Worm (Caenorhabditis elegans): ENCODE measurements around the gene Y43F8B.25.

DNA sequence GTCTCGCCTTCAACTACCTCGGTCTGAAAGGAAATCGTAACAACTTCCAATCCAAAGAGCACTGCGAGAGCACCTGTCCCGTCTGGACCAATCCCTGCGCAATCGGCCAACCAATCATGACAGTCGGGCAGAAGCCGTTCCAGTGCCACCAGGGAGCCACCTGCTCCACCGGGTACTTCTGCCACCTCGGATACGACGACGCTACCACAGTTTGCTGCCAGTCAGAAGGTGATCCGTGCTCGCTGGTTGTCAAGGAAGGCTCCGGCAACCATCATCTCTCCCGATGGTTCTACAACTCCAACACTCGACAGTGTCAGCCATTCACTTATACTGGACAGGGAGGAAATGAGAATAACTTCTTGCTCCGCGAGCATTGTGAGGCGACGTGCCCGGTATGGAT is 46.3 kb downstream of the Y43F8B.25 start:
- no peak for TF ChIP-seq elt-1 (tag; optimal IDR thresholded peaks at IDR 0.05; ENCODE audit: borderline replicate concordance, insufficient read depth)
- TF ChIP-seq ham-2 (GFP tag; optimal IDR thresholded peaks at IDR 0.05), result no peak
- TF ChIP-seq lsy-2 (tag; optimal IDR thresholded peaks at IDR 0.05), result no peak
- no peak for TF ChIP-seq ces-1 (GFP tag; optimal IDR thresholded peaks at IDR 0.05)
